Worm (Caenorhabditis elegans): ENCODE results near the gene srsx-33.

DNA sequence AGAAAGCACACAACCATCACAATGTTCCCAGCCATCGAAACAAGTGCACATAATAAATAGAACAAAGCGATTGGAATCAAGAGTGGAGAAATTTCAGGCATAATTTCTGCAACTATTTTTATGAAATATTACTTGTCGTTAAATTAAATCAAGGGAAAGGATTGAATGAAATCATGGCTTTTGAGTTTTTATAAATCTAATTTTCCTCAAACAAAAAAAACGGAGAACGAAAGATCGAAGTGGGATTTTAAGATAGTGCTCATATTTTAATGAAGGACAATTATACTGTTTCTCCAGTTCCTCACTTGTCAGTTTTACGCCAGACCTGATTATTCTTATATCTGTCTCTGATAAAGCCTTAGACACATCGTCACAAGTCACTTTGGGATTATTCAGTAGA lies at the start of gene srsx-33:
- TF ChIP-seq pha-4 (tag; optimal IDR thresholded peaks at IDR 0.05) (no peak), elt-2 (tag; optimal IDR thresholded peaks at IDR 0.05) (no peak), ttx-3 (tag; optimal IDR thresholded peaks at IDR 0.05) (no peak), sox-2 (GFP tag; IDR thresholded peaks at IDR 0.05) (no peak), hlh-30 (tag; optimal IDR thresholded peaks at IDR 0.05; ENCODE audit: insufficient read depth) (no peak), ets-4 (tag; optimal IDR thresholded peaks at IDR 0.05) (no peak), ceh-9 (tag; optimal IDR thresholded peaks at IDR 0.05) (no peak)

All from whole organism, late embryonic.